Worm (Caenorhabditis elegans): Measurements from ENCODE around the gene msp-32.

ce11 chrII:4902035-4902434 lies 3.4 kb downstream of the msp-32 start, which contains the start of gene R05F9.9:
- TF ChIP-seq mep-1 (tag; optimal IDR thresholded peaks at IDR 0.05): peak; percentile 46
- peak; percentile 75 for TF ChIP-seq ceh-39 (tag; optimal IDR thresholded peaks at IDR 0.05)
- no peak for TF ChIP-seq unc-39 (tag; optimal IDR thresholded peaks at IDR 0.05)
- TF ChIP-seq cnd-1 (tag; optimal IDR thresholded peaks at IDR 0.05): no peak
- no peak for TF ChIP-seq drap-1 (GFP tag; optimal IDR thresholded peaks at IDR 0.05)
- TF ChIP-seq nhr-28 (tag; optimal IDR thresholded peaks at IDR 0.05): no peak
- no peak for TF ChIP-seq unc-62 (GFP tag; optimal IDR thresholded peaks at IDR 0.05)
- TF ChIP-seq elt-3 (tag; optimal IDR thresholded peaks at IDR 0.05): no peak
- no peak for TF ChIP-seq lin-13 (tag; optimal IDR thresholded peaks at IDR 0.05)

Measured in whole organism, mixed stage, embryonic.